Worm (Caenorhabditis elegans): ENCODE results near the gene nrde-1.

The nrde-1 gene

ce11 chrIII:3742090-3742489, 28.8 kb downstream of the nrde-1 start:
- TF ChIP-seq ceh-82 (tag; optimal IDR thresholded peaks at IDR 0.05), result no peak
- TF ChIP-seq elt-1 (tag; optimal IDR thresholded peaks at IDR 0.05), result no peak
- no peak for TF ChIP-seq daf-12 (tag; optimal IDR thresholded peaks at IDR 0.05)
- no peak for TF ChIP-seq mdl-1 (tag; optimal IDR thresholded peaks at IDR 0.05)
- TF ChIP-seq sea-2 (GFP tag; optimal IDR thresholded peaks at IDR 0.05), result no peak

ce11 chrIII:3743367-3743766, 30.1 kb downstream of the nrde-1 start:
- no peak for TF ChIP-seq ZK546.5 (tag; optimal IDR thresholded peaks at IDR 0.05)
- no peak for TF ChIP-seq skn-1 (tag; optimal IDR thresholded peaks at IDR 0.05)
- no peak for TF ChIP-seq fkh-10 (GFP tag; optimal IDR thresholded peaks at IDR 0.05)
- TF ChIP-seq egl-5 (tag; optimal IDR thresholded peaks at IDR 0.05), result no peak
- TF ChIP-seq R02D3.7 (tag; optimal IDR thresholded peaks at IDR 0.05), result no peak
- no peak for TF ChIP-seq daf-12 (tag; optimal IDR thresholded peaks at IDR 0.05)
- TF ChIP-seq tbx-2 (tag; optimal IDR thresholded peaks at IDR 0.05), result no peak
- TF ChIP-seq elt-2 (tag; optimal IDR thresholded peaks at IDR 0.05), result no peak
- no peak for TF ChIP-seq nhr-43 (tag; optimal IDR thresholded peaks at IDR 0.05; ENCODE audit: poor library complexity, severe bottlenecking)

ce11 chrIII:3745138-3745537, 31.9 kb downstream of the nrde-1 start, which contains the start of gene lin-48:
Gene lin-48, plus strand, starts transcription at chrIII:3745438.
- TF ChIP-seq ceh-28 (tag; optimal IDR thresholded peaks at IDR 0.05) (no peak), fkh-2 (tag; optimal IDR thresholded peaks at IDR 0.05) (no peak), lin-15B (tag; optimal IDR thresholded peaks at IDR 0.05) (no peak), ama-1 (optimal IDR thresholded peaks at IDR 0.05) (no peak), ztf-11 (tag; optimal IDR thresholded peaks at IDR 0.05) (no peak), egl-27 (tag; optimal IDR thresholded peaks at IDR 0.05) (no peak), zag-1 (tag; optimal IDR thresholded peaks at IDR 0.05) (no peak), pha-4 (tag; optimal IDR thresholded peaks at IDR 0.05) (no peak), elt-3 (tag; optimal IDR thresholded peaks at IDR 0.05) (no peak), ztf-4 (tag; optimal IDR thresholded peaks at IDR 0.05) (no peak), nhr-67 (tag; optimal IDR thresholded peaks at IDR 0.05) (no peak), nhr-43 (tag; optimal IDR thresholded peaks at IDR 0.05; ENCODE audit: poor library complexity, severe bottlenecking) (no peak), jun-1 (tag; optimal IDR thresholded peaks at IDR 0.05) (no peak), lsy-12 (tag; optimal IDR thresholded peaks at IDR 0.05) (no peak), ZK546.5 (tag; optimal IDR thresholded peaks at IDR 0.05) (no peak), elt-1 (tag; optimal IDR thresholded peaks at IDR 0.05) (no peak), nhr-77 (tag; optimal IDR thresholded peaks at IDR 0.05) (no peak), hmg-11 (tag; optimal IDR thresholded peaks at IDR 0.05) (no peak), pqm-1 (tag; optimal IDR thresholded peaks at IDR 0.05) (no peak), daf-12 (tag; optimal IDR thresholded peaks at IDR 0.05) (no peak)

- TF ChIP-seq elt-1 (tag; optimal IDR thresholded peaks at IDR 0.05), result no peak
- no peak for TF ChIP-seq nhr-23 (tag; optimal IDR thresholded peaks at IDR 0.05)
- no peak for TF ChIP-seq egl-27 (tag; optimal IDR thresholded peaks at IDR 0.05)
- TF ChIP-seq pqm-1 (tag; optimal IDR thresholded peaks at IDR 0.05), result no peak
- TF ChIP-seq nhr-237 (tag; optimal IDR thresholded peaks at IDR 0.05), result no peak
Observed at ce11 chrIII:3759312-3759711, 46.0 kb downstream of the nrde-1 start, which contains the start of gene arcp-1. Gene arcp-1, minus strand, starts transcription at chrIII:3759412.

- TF ChIP-seq fos-1 (tag; optimal IDR thresholded peaks at IDR 0.05), result no peak
- no peak for TF ChIP-seq mdl-1 (tag; optimal IDR thresholded peaks at IDR 0.05)
- no peak for TF ChIP-seq lin-39 (tag; optimal IDR thresholded peaks at IDR 0.05)
- peak; percentile 66 for TF ChIP-seq elt-2 (tag; optimal IDR thresholded peaks at IDR 0.05)
- TF ChIP-seq ceh-9 (tag; optimal IDR thresholded peaks at IDR 0.05), result no peak
- no peak for TF ChIP-seq ZK546.5 (tag; optimal IDR thresholded peaks at IDR 0.05)
- no peak for TF ChIP-seq ztf-11 (tag; optimal IDR thresholded peaks at IDR 0.05)
- TF ChIP-seq pqm-1 (tag; optimal IDR thresholded peaks at IDR 0.05), result peak; percentile 66
- no peak for TF ChIP-seq egl-5 (tag; optimal IDR thresholded peaks at IDR 0.05)
- no peak for TF ChIP-seq daf-12 (tag; optimal IDR thresholded peaks at IDR 0.05)
Observed at ce11 chrIII:3764043-3764442, 50.8 kb downstream of the nrde-1 start.

ce11 chrIII:3764584-3764983, 51.3 kb downstream of the nrde-1 start:
- no peak for TF ChIP-seq pha-4 (tag; optimal IDR thresholded peaks at IDR 0.05)
- no peak for TF ChIP-seq hmg-11 (tag; optimal IDR thresholded peaks at IDR 0.05)
- TF ChIP-seq ztf-4 (tag; optimal IDR thresholded peaks at IDR 0.05), result no peak
- no peak for TF ChIP-seq nhr-23 (tag; optimal IDR thresholded peaks at IDR 0.05)
- TF ChIP-seq elt-3 (tag; optimal IDR thresholded peaks at IDR 0.05), result no peak
- TF ChIP-seq snpc-4 (tag; optimal IDR thresholded peaks at IDR 0.05), result peak; percentile 34
- no peak for TF ChIP-seq sea-2 (GFP tag; optimal IDR thresholded peaks at IDR 0.05)
- no peak for TF ChIP-seq ztf-11 (tag; optimal IDR thresholded peaks at IDR 0.05)

Measured in whole organism, L3 larva.